Worm (Caenorhabditis elegans): Measurements from ENCODE around the gene F49H6.15.

DNA sequence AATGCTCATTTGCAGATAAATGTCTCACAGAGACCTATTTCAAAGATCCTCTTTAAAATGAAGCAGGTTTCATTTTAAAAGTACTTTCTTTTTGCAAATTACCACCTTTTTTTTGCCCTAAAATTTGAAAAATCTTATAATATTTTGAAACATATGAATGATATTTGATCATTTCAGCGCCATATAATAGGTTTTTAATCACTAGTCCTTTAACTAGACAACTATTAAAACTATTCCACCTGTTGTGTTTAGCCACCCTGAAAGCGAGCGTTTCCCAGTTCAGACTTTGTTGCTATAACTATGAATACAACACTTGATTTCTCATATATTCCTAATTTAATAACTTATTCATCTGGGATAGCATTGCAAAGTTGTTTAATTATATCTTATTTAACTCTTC lies 34.5 kb downstream of the F49H6.15 start, which contains the start of gene srz-95:
- TF ChIP-seq lin-39 (tag; optimal IDR thresholded peaks at IDR 0.05) (no peak), nhr-129 (tag; optimal IDR thresholded peaks at IDR 0.05) (no peak), nhr-11 (tag; optimal IDR thresholded peaks at IDR 0.05) (no peak), nhr-77 (tag; optimal IDR thresholded peaks at IDR 0.05) (no peak), lin-13 (GFP tag; optimal IDR thresholded peaks at IDR 0.05) (no peak), alr-1 (tag; optimal IDR thresholded peaks at IDR 0.05) (no peak), unc-39 (tag; optimal IDR thresholded peaks at IDR 0.05) (no peak), ztf-4 (tag; optimal IDR thresholded peaks at IDR 0.05) (no peak), ama-1 (optimal IDR thresholded peaks at IDR 0.05) (no peak), nhr-23 (tag; optimal IDR thresholded peaks at IDR 0.05) (no peak)
